Fruit fly (Drosophila melanogaster): ENCODE data around the gene CG11262.

CG11262 gene

DNA sequence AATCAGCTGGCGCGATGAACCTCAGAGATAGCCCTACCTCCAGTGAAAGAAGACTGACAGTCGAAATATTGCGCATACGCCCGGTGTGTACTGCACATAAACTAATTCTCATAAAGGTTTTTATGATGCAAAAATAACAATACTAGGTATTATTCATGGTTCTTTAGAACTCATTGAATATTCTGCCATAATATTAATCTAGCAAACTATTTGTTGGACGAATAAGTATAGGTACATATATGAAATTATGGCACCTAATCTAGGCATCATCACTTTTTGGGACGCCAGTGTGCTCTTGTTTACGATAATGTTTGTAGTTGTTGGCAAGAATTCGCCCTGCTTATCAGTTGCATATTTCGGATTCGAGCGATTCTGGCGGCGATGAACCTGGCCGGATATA lies 26.8 kb downstream of the CG11262 start (continued):
- TF ChIP-seq CG7372 (GFP tag; IDR thresholded peaks at IDR 0.05) (peak; percentile 82), CG12744 (GFP tag; optimal IDR thresholded peaks at IDR 0.05) (no peak), CG32532 (GFP tag; IDR thresholded peaks at IDR 0.05) (peak; percentile 47; the same call in 1 of the 2 replicates), jumu (GFP tag; optimal IDR thresholded peaks at IDR 0.05) (peak; percentile 7), Nf-YA (GFP tag; IDR thresholded peaks at IDR 0.05) (no peak), CHES-1-like (GFP tag; optimal IDR thresholded peaks at IDR 0.05) (peak; percentile 7), wek (GFP tag; optimal IDR thresholded peaks at IDR 0.05) (no peak), CG18599 (GFP tag; optimal IDR thresholded peaks at IDR 0.05) (peak; percentile 46), nerfin-1 (tag; optimal IDR thresholded peaks at IDR 0.05) (no peak), CG34376 (GFP tag; optimal IDR thresholded peaks at IDR 0.05) (peak; percentile 42), CG10979 (tag; optimal IDR thresholded peaks at IDR 0.05) (peak; percentile 51), en (GFP tag; optimal IDR thresholded peaks at IDR 0.05) (peak; percentile 26), CG2120 (GFP tag; optimal IDR thresholded peaks at IDR 0.05) (peak; percentile 52), repo (GFP tag; optimal IDR thresholded peaks at IDR 0.05) (no peak), Med (GFP tag) (peak; percentile 81), grau (tag; optimal IDR thresholded peaks at IDR 0.05) (peak; percentile 34), bowl (GFP tag; IDR thresholded peaks at IDR 0.05) (0 out of 2 replicates have a peak, but pooled peaks have one; percentile 4), CG12155 (GFP tag; optimal IDR thresholded peaks at IDR 0.05) (peak; percentile 6), dysf (GFP tag; IDR thresholded peaks at IDR 0.05) (0 out of 3 replicates have a peak, but pooled peaks have one; percentile 31), CoRest (tag; optimal IDR thresholded peaks at IDR 0.05) (peak; percentile 11), CG11093 (GFP tag; IDR thresholded peaks at IDR 0.05) (no peak), Rx (GFP tag; IDR thresholded peaks at IDR 0.05) (no peak), Ptx1 (GFP tag; IDR thresholded peaks at IDR 0.05) (peak; percentile 62), Ada2b (GFP tag; IDR thresholded peaks at IDR 0.05) (peak; percentile 29; the same call in 1 of the 2 replicates), ems (GFP tag; optimal IDR thresholded peaks at IDR 0.05) (no peak), Atf6 (GFP tag; IDR thresholded peaks at IDR 0.05) (0 out of 2 replicates have a peak, but pooled peaks have one; percentile 8), CG1603 (tag; optimal IDR thresholded peaks at IDR 0.05) (peak; percentile 11), tap (tag; optimal IDR thresholded peaks at IDR 0.05) (peak; percentile 21), CG11247 (GFP tag; IDR thresholded peaks at IDR 0.05) (0 out of 2 replicates have a peak, but pooled peaks have one; percentile 33), Dbx (GFP tag; IDR thresholded peaks at IDR 0.05) (peak; percentile 22; the same call in 1 of the 3 replicates), ranshi (GFP tag; IDR thresholded peaks at IDR 0.05) (0 out of 2 replicates have a peak, but pooled peaks have one; percentile 7), lola (GFP tag; optimal IDR thresholded peaks at IDR 0.05) (no peak), ind (GFP tag; optimal IDR thresholded peaks at IDR 0.05) (peak; percentile 8), unpg (GFP tag; optimal IDR thresholded peaks at IDR 0.05) (peak; percentile 23), CG12219 (GFP tag; optimal IDR thresholded peaks at IDR 0.05) (peak; percentile 2), CG8944 (GFP tag; optimal IDR thresholded peaks at IDR 0.05) (no peak), BtbVII (GFP tag; optimal IDR thresholded peaks at IDR 0.05) (no peak), CG17385 (GFP tag; optimal IDR thresholded peaks at IDR 0.05) (peak; percentile 43), gcm2 (GFP tag; optimal IDR thresholded peaks at IDR 0.05) (peak; percentile 37), HLH3B (GFP tag; IDR thresholded peaks at IDR 0.05) (peak; percentile 44; the same call in 1 of the 2 replicates), zfh2 (GFP tag; optimal IDR thresholded peaks at IDR 0.05) (peak; percentile 22), grn (GFP tag; optimal IDR thresholded peaks at IDR 0.05) (peak; percentile 40), CG13287 (GFP tag; IDR thresholded peaks at IDR 0.05; ENCODE audit: partially characterized antibody) (no peak), chinmo (GFP tag; IDR thresholded peaks at IDR 0.05; ENCODE audit: partially characterized antibody) (no peak), Drgx (GFP tag; IDR thresholded peaks at IDR 0.05) (peak; percentile 47; the same call in 1 of the 2 replicates), Aef1 (GFP tag; IDR thresholded peaks at IDR 0.05) (peak; percentile 28; the same call in 1 of the 3 replicates), D19B (GFP tag; optimal IDR thresholded peaks at IDR 0.05) (peak; percentile 13), CG11504 (tag; optimal IDR thresholded peaks at IDR 0.05) (peak; percentile 43), CG7839 (tag; optimal IDR thresholded peaks at IDR 0.05) (peak; percentile 37), Hsf (GFP tag; optimal IDR thresholded peaks at IDR 0.05) (peak; percentile 24), Rfx (GFP tag; IDR thresholded peaks at IDR 0.05) (peak; percentile 40; the same call in 1 of the 2 replicates)

All from whole organism, embryonic.